Fruit fly (Drosophila melanogaster) whole organism, embryonic: ENCODE measurements around the gene CG31064.

Source experiments
- BtbVII ChIP-seq: fragments of 200-800 bp; sonication (Bioruptor generic); optimal IDR thresholded peaks from 3 replicates; lab custom pipeline; 2017; ENCODE audit warnings: missing biosample characterization, mild to moderate bottlenecking, missing genetic modification characterization
- CG10366 ChIP-seq: fragments of 200-800 bp; sonication (Bioruptor generic); IDR thresholded peaks from 2 replicates; pipeline ENCODE4 v1.3.6; 2022; ENCODE audit warnings: missing biosample characterization, missing genetic modification characterization
- CG11398 ChIP-seq: fragments of 200-800 bp; sonication (Bioruptor generic); optimal IDR thresholded peaks from 2 replicates; lab custom pipeline; 2016; ENCODE audit warnings: missing biosample characterization, missing genetic modification characterization
- CG11723 ChIP-seq: fragments of 200-800 bp; sonication (Bioruptor generic); optimal IDR thresholded peaks from 2 replicates; lab custom pipeline; 2017; ENCODE audit warnings: missing biosample characterization, mild to moderate bottlenecking, missing genetic modification characterization
- CG13424 ChIP-seq: fragments of 200-800 bp; sonication (Bioruptor generic); optimal IDR thresholded peaks from 2 replicates; lab custom pipeline; 2019; ENCODE audit warnings: missing biosample characterization, mild to moderate bottlenecking, missing genetic modification characterization, moderate library complexity
- CG14710 ChIP-seq: fragments of 200-800 bp; sonication (Bioruptor generic); optimal IDR thresholded peaks from 3 replicates; lab custom pipeline; 2019; ENCODE audit warnings: missing biosample characterization, mild to moderate bottlenecking, missing genetic modification characterization, moderate library complexity
- CG16815 ChIP-seq: fragments of 200-800 bp; sonication (Bioruptor generic); optimal IDR thresholded peaks from 3 replicates; lab custom pipeline; 2017; ENCODE audit warnings: missing biosample characterization, mild to moderate bottlenecking, missing genetic modification characterization
- CG17912 ChIP-seq: fragments of 200-800 bp; sonication (Bioruptor generic); optimal IDR thresholded peaks from 2 replicates; lab custom pipeline; 2018; ENCODE audit warnings: missing biosample characterization, mild to moderate bottlenecking, missing genetic modification characterization
- CG1832 ChIP-seq: fragments of 200-800 bp; sonication (Bioruptor generic); optimal IDR thresholded peaks from 2 replicates; lab custom pipeline; 2017; ENCODE audit warnings: missing biosample characterization, mild to moderate bottlenecking, missing genetic modification characterization, inconsistent platforms
- CG2202 ChIP-seq: fragments of 200-800 bp; sonication (Bioruptor generic); optimal IDR thresholded peaks from 2 replicates; lab custom pipeline; 2018; ENCODE audit warnings: missing biosample characterization, mild to moderate bottlenecking, missing genetic modification characterization
- CG3847 ChIP-seq: fragments of 200-800 bp; sonication (Bioruptor generic); IDR thresholded peaks from 2 replicates; pipeline ENCODE4 v1.3.6; 2022; ENCODE audit warnings: missing biosample characterization, missing genetic modification characterization
- CG4282 ChIP-seq: fragments of 200-800 bp; sonication (Bioruptor generic); optimal IDR thresholded peaks from 2 replicates; lab custom pipeline; 2016; ENCODE audit warnings: missing biosample characterization, missing genetic modification characterization
- CG8478 ChIP-seq: fragments of >200 bp; optimal IDR thresholded peaks from 2 replicates; lab custom pipeline; 2018
- CG8924 ChIP-seq: fragments of 200-800 bp; optimal IDR thresholded peaks from 3 replicates; lab custom pipeline; 2019; ENCODE audit warnings: missing biosample characterization, mild to moderate bottlenecking, missing genetic modification characterization, moderate library complexity
- CG9876 ChIP-seq: fragments of 200-800 bp; sonication (Bioruptor generic); optimal IDR thresholded peaks from 2 replicates; lab custom pipeline; 2016; ENCODE audit warnings: missing biosample characterization, missing genetic modification characterization
- CkIIα-i1 ChIP-seq: fragments of 200-800 bp; sonication (Bioruptor generic); IDR thresholded peaks from 2 replicates; pipeline ENCODE4 v1.3.6; 2022; ENCODE audit warnings: missing biosample characterization, missing genetic modification characterization
- Doc2 ChIP-seq: fragments of 200-800 bp; sonication (Bioruptor generic); IDR thresholded peaks from 2 replicates; pipeline ENCODE4 v1.3.6; 2022; ENCODE audit warnings: missing biosample characterization, missing genetic modification characterization
- Fer3 ChIP-seq: fragments of 200-800 bp; sonication (Bioruptor generic); optimal IDR thresholded peaks from 2 replicates; lab custom pipeline; 2018; ENCODE audit warnings: missing biosample characterization, mild to moderate bottlenecking, missing genetic modification characterization, moderate library complexity
- H2.0 ChIP-seq: fragments of 200-800 bp; sonication (Bioruptor generic); IDR thresholded peaks from 2 replicates; pipeline ENCODE4 v1.3.6; 2022; ENCODE audit warnings: missing biosample characterization, missing genetic modification characterization
- Hand ChIP-seq: fragments of 200-800 bp; sonication (Bioruptor generic); optimal IDR thresholded peaks from 2 replicates; lab custom pipeline; 2017; ENCODE audit warnings: mild to moderate bottlenecking, missing biosample characterization, missing genetic modification reagents, missing genetic modification characterization
- Myb ChIP-seq: fragments of 200-800 bp; sonication (Bioruptor generic); optimal IDR thresholded peaks from 2 replicates; lab custom pipeline; 2016; ENCODE audit warnings: missing biosample characterization, missing genetic modification characterization
- Ravus ChIP-seq: fragments of 200-800 bp; sonication (Bioruptor generic); IDR thresholded peaks from 2 replicates; pipeline ENCODE4 v1.3.6; 2022; ENCODE audit warnings: missing biosample characterization, missing genetic modification characterization
- Rx ChIP-seq: fragments of 200-800 bp; sonication (Bioruptor generic); IDR thresholded peaks from 2 replicates; pipeline ENCODE4 v1.3.6; 2022; ENCODE audit warnings: missing biosample characterization, missing genetic modification characterization
- Six4 ChIP-seq: fragments of 200-800 bp; sonication (Bioruptor generic); optimal IDR thresholded peaks from 2 replicates; lab custom pipeline; 2016; ENCODE audit warnings: missing biosample characterization, missing genetic modification characterization
- Spps ChIP-seq: fragments of 200-800 bp; sonication (Bioruptor generic); optimal IDR thresholded peaks from 2 replicates; lab custom pipeline; 2018; ENCODE audit warnings: missing biosample characterization, mild to moderate bottlenecking, missing genetic modification characterization
- Sry-β ChIP-seq: fragments of 200-800 bp; sonication (Bioruptor generic); optimal IDR thresholded peaks from 2 replicates; lab custom pipeline; 2018; ENCODE audit warnings: missing biosample characterization, mild to moderate bottlenecking, missing genetic modification characterization, moderate library complexity
- Ssrp ChIP-seq: fragments of 200-800 bp; sonication (Bioruptor generic); optimal IDR thresholded peaks from 2 replicates; lab custom pipeline; 2018; ENCODE audit warnings: missing biosample characterization, mild to moderate bottlenecking, missing genetic modification characterization, moderate library complexity
- Usf ChIP-seq: fragments of 200-800 bp; sonication (Bioruptor generic); optimal IDR thresholded peaks from 2 replicates; lab custom pipeline; 2017; ENCODE audit warnings: missing genotype, missing biosample characterization, missing genetic modification characterization
- ase ChIP-seq: fragments of 200-800 bp; sonication (Bioruptor generic); IDR thresholded peaks from 3 replicates; pipeline ENCODE4 v1.3.6; 2022; ENCODE audit warnings: missing biosample characterization, missing genetic modification characterization
- ato ChIP-seq: fragments of 200-800 bp; sonication (Bioruptor generic); IDR thresholded peaks from 2 replicates; pipeline ENCODE4 v1.3.6; 2022; ENCODE audit warnings: missing biosample characterization, missing genetic modification characterization; ENCODE audit not compliant: partially characterized antibody
- az2 ChIP-seq: fragments of 200-800 bp; sonication (Bioruptor generic); optimal IDR thresholded peaks from 3 replicates; lab custom pipeline; 2016; ENCODE audit warnings: missing biosample characterization, missing genetic modification characterization
- bsh ChIP-seq, 2 experiments: fragments of 200-800 bp; sonication (Bioruptor generic); optimal IDR thresholded peaks; 2 replicates each; lab custom pipeline; 2017 to 2018; ENCODE audit warnings: mild to moderate bottlenecking in 2 of 2, missing biosample characterization in 2 of 2, missing genetic modification characterization in 2 of 2, moderate library complexity in 1 of 2
- dmrt11E ChIP-seq: fragments of 200-800 bp; sonication (Bioruptor generic); optimal IDR thresholded peaks from 3 replicates; lab custom pipeline; 2018; ENCODE audit warnings: missing biosample characterization, mild to moderate bottlenecking, missing genetic modification characterization, moderate library complexity
- esg ChIP-seq: fragments of 200-800 bp; sonication (Bioruptor generic); conservative IDR thresholded peaks from 2 replicates; pipeline ENCODE4 v1.3.6; 2022; ENCODE audit warnings: missing biosample characterization, missing genetic modification characterization
- gfzf ChIP-seq: fragments of 200-800 bp; sonication (Bioruptor generic); optimal IDR thresholded peaks from 2 replicates; lab custom pipeline; 2016; ENCODE audit warnings: missing biosample characterization, mild to moderate bottlenecking, missing genetic modification characterization, moderate library complexity
- gsb-n ChIP-seq: fragments of 200-800 bp; sonication (Bioruptor generic); optimal IDR thresholded peaks from 3 replicates; lab custom pipeline; 2018; ENCODE audit warnings: missing biosample characterization, mild to moderate bottlenecking, missing genetic modification characterization
- lov ChIP-seq, 2 experiments: fragments of 200-800 bp in 1 of 2; fragments of >200 bp in 1 of 2; sonication (Bioruptor generic) in 1 of 2; IDR thresholded peaks in 1 of 2; optimal IDR thresholded peaks in 1 of 2; 2 replicates in 1 of 2; 3 replicates in 1 of 2; pipeline versions ENCODE4 v1.3.6 to Lab custom; 2017 to 2022; ENCODE audit warnings: missing biosample characterization in 1 of 2, missing genetic modification characterization in 1 of 2
- nom ChIP-seq: fragments of 200-800 bp; sonication (Bioruptor generic); optimal IDR thresholded peaks from 2 replicates; lab custom pipeline; 2017; ENCODE audit warnings: missing biosample characterization, missing genetic modification characterization, mild to moderate bottlenecking, moderate library complexity, missing genetic modification reagents
- otp ChIP-seq: fragments of 200-800 bp; sonication (Bioruptor generic); IDR thresholded peaks from 3 replicates; pipeline ENCODE4, ENCODE4 v1.3.6; 2022; ENCODE audit warnings: missing biosample characterization, missing genetic modification characterization
- prd ChIP-seq, 3 experiments: fragments of >200 bp in 2 of 3; fragments of 200-800 bp in 1 of 3; sonication (Bioruptor generic) in 1 of 3; optimal IDR thresholded peaks in 2 of 3; IDR thresholded peaks in 1 of 3; 2 replicates in 2 of 3; 3 replicates in 1 of 3; pipeline versions ENCODE4 v1.3.6 to Lab custom; 2017 to 2022; ENCODE audit warnings: missing biosample characterization in 1 of 3, missing genetic modification characterization in 1 of 3
- rib ChIP-seq: fragments of 200-800 bp; sonication (Bioruptor generic); IDR thresholded peaks from 2 replicates; pipeline ENCODE4 v1.3.6; 2022; ENCODE audit warnings: missing biosample characterization, missing genetic modification characterization
- run ChIP-seq: fragments of 200-800 bp; sonication (Bioruptor generic); optimal IDR thresholded peaks from 3 replicates; lab custom pipeline; 2018; ENCODE audit warnings: missing biosample characterization, mild to moderate bottlenecking, missing genetic modification characterization
- salm ChIP-seq: fragments of 200-800 bp; sonication (Bioruptor generic); optimal IDR thresholded peaks from 2 replicates; lab custom pipeline; 2018; ENCODE audit warnings: missing biosample characterization, mild to moderate bottlenecking, missing genetic modification characterization
- sd ChIP-seq: fragments of 200-800 bp; sonication (Bioruptor generic); optimal IDR thresholded peaks from 3 replicates; lab custom pipeline; 2018; ENCODE audit warnings: missing biosample characterization, mild to moderate bottlenecking, missing genetic modification characterization, moderate library complexity
- sima ChIP-seq: fragments of 200-800 bp; sonication (Bioruptor generic); optimal IDR thresholded peaks from 2 replicates; lab custom pipeline; 2016; ENCODE audit warnings: missing biosample characterization, missing genetic modification characterization
- tio ChIP-seq: fragments of 200-800 bp; sonication (Bioruptor generic); optimal IDR thresholded peaks from 2 replicates; lab custom pipeline; 2017; ENCODE audit warnings: missing biosample characterization, missing genetic modification characterization, inconsistent platforms
- vfl ChIP-seq: fragments of 200-800 bp; sonication (Bioruptor generic); optimal IDR thresholded peaks from 2 replicates; lab custom pipeline; 2016; ENCODE audit warnings: missing biosample characterization, missing genetic modification characterization
- wor ChIP-seq: fragments of 200-800 bp; sonication (Bioruptor generic); IDR thresholded peaks from 2 replicates; pipeline ENCODE4 v1.3.6; 2022; ENCODE audit warnings: missing biosample characterization, missing genetic modification characterization

Gene CG31064

DNA sequence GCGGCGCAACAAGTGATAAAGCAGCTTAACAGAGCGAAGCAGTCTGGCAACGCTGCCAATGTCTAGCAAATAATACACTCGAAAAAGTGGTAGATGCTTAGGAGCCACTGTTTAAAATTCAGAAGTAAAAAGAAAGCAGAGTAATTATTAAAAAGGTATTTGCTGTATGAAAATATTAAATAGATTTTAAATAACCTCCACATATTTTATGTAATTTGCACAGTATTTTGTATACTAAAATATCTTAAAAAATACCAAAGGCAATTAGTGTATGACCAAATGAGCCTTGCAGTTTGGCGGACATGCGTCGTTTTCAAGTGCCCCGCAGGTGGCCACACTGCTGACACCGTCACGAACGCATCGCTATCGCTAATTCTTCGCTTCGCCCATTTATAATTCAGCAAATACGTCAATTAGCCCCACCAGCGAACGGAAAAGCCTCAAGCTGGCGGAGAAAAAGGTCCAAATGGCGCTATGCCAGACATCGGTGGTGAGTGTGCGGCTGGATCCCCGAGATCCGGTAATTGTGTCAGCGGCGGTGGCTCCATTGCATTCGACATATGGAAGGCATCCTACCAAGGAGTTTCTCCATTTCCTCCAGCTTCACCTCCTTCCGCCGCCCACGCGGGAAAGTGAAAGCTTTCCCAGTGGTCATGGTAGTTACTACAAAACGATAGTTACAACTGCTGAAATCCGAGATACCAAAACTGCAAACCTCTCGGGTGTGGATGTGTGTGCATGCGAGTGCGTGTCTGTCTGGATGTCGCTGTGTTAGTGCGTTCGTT, 14.4 kb upstream of the CG31064 start, which contains the start of gene pll (continued):
- TF ChIP-seq wor, result peak; percentile 75
- TF ChIP-seq esg (GFP tag; lab: Robert Waterston, UW), result peak; percentile 83
- peak; percentile 67 for TF ChIP-seq vfl (GFP tag; lab: Kevin White, UChicago)
- peak; percentile 84 for TF ChIP-seq H2.0
- TF ChIP-seq CG3847 (GFP tag; lab: Robert Waterston, UW), result peak; percentile 89
- no peak for TF ChIP-seq Usf
- TF ChIP-seq Hand (GFP tag; lab: Kevin White, UChicago), result peak; percentile 23
- no peak for TF ChIP-seq prd (optimal IDR thresholded peaks at IDR 0.05; lab: Kevin White, UChicago)
- peak; percentile 91 for TF ChIP-seq prd (GFP tag; IDR thresholded peaks at IDR 0.05; lab: Robert Waterston, UW)
- no peak for TF ChIP-seq lov (optimal IDR thresholded peaks at IDR 0.05; lab: Kevin White, UChicago)
- peak; percentile 76; the same call in 1 of the 3 replicates for TF ChIP-seq lov (GFP tag; IDR thresholded peaks at IDR 0.05; lab: Robert Waterston, UW)
- TF ChIP-seq ase (GFP tag; lab: Robert Waterston, UW), result peak; percentile 95
- no peak for TF ChIP-seq CG11398
- TF ChIP-seq Ssrp (tag; lab: Kevin White, UChicago), result peak; percentile 70
- peak; percentile 86 for TF ChIP-seq CG14710 (tag; lab: Kevin White, UChicago)
- TF ChIP-seq salm (tag; lab: Kevin White, UChicago), result peak; percentile 40
- peak; percentile 71 for TF ChIP-seq Six4 (GFP tag; lab: Kevin White, UChicago)
- peak; percentile 46; the same call in 1 of the 2 replicates for TF ChIP-seq Ravus (GFP tag; lab: Robert Waterston, UW)
- TF ChIP-seq sd (tag; lab: Kevin White, UChicago), result peak; percentile 78
- TF ChIP-seq CG9876 (GFP tag; lab: Kevin White, UChicago), result peak; percentile 41
- no peak for TF ChIP-seq nom (GFP tag; lab: Kevin White, UChicago)
- TF ChIP-seq CG10366 (GFP tag; lab: Robert Waterston, UW), result peak; percentile 90
- peak; percentile 83 for TF ChIP-seq Rx (GFP tag; lab: Robert Waterston, UW)
- TF ChIP-seq rib (GFP tag; lab: Robert Waterston, UW), result peak; percentile 63; the same call in 1 of the 2 replicates
- peak; percentile 94 for TF ChIP-seq gfzf (GFP tag; lab: Kevin White, UChicago)
- peak; percentile 57 for TF ChIP-seq Spps (tag; lab: Kevin White, UChicago)
- no peak for TF ChIP-seq sima (GFP tag; lab: Kevin White, UChicago)
- peak; percentile 83 for TF ChIP-seq gsb-n (tag; lab: Kevin White, UChicago)
- no peak for TF ChIP-seq tio
- peak; percentile 58 for TF ChIP-seq run (tag; lab: Kevin White, UChicago)
- peak; percentile 87 for TF ChIP-seq Fer3 (tag; lab: Kevin White, UChicago)
- no peak for TF ChIP-seq CG1832 (GFP tag; lab: Kevin White, UChicago)
- TF ChIP-seq Doc2 (GFP tag; lab: Robert Waterston, UW), result no peak
- TF ChIP-seq CG11723, result no peak
- no peak for TF ChIP-seq CG8478 (lab: Kevin White, UChicago)
- peak; percentile 52 for TF ChIP-seq CG2202 (tag; lab: Kevin White, UChicago)
- peak; percentile 77 for TF ChIP-seq CG8924 (tag; lab: Kevin White, UChicago)
- TF ChIP-seq CG4282, result no peak
- TF ChIP-seq Myb (GFP tag; lab: Kevin White, UChicago), result peak; percentile 43
- peak; percentile 84 for TF ChIP-seq CG13424
- peak; percentile 34 for TF ChIP-seq BtbVII
- TF ChIP-seq otp (GFP tag; lab: Robert Waterston, UW), result peak; percentile 83; the same call in 2 of the 3 replicates
- TF ChIP-seq CkIIα-i1 (GFP tag; lab: Robert Waterston, UW), result no peak
- TF ChIP-seq ato, result no peak
- TF ChIP-seq bsh (GFP tag; optimal IDR thresholded peaks at IDR 0.05; lab: Kevin White, UChicago), result peak in 1 of 2 experiments; percentile 84
- TF ChIP-seq CG16815 (GFP tag; lab: Kevin White, UChicago), result peak; percentile 64
- TF ChIP-seq dmrt11E (tag; lab: Kevin White, UChicago), result peak; percentile 72
- no peak for TF ChIP-seq Sry-β (GFP tag; lab: Kevin White, UChicago)
- peak; percentile 85 for TF ChIP-seq az2 (GFP tag; lab: Kevin White, UChicago)
- TF ChIP-seq CG17912 (GFP tag; lab: Kevin White, UChicago), result no peak
